Worm (Caenorhabditis elegans) whole organism, early embryonic: ENCODE results near the gene his-59.
A peak's percentile ranks its signal among the peaks of the same experiment; 100 is the strongest.

Experiments
- B0310.2 ChIP-seq: sonication (generic microtip); optimal IDR thresholded peaks from 2 replicates; lab custom pipeline; 2016; ENCODE audit warnings: mild to moderate bottlenecking, missing genetic modification characterization, missing compliant biosample characterization
- F13C5.2 ChIP-seq: sonication (generic microtip); optimal IDR thresholded peaks from 2 replicates; lab custom pipeline; 2017; ENCODE audit warnings: mild to moderate bottlenecking, missing genetic modification characterization, inconsistent platforms, missing compliant biosample characterization
- aly-1 ChIP-seq: sonication (generic microtip); optimal IDR thresholded peaks from 2 replicates; lab custom pipeline; 2016; ENCODE audit warnings: missing genetic modification characterization, missing compliant biosample characterization
- ama-1 ChIP-seq: fragments of 150-350 bp; optimal IDR thresholded peaks from 2 replicates; lab custom pipeline; 2014
- ceh-13 ChIP-seq: fragments of 200-800 bp; sonication (Bioruptor generic); optimal IDR thresholded peaks from 2 replicates; lab custom pipeline; 2018; ENCODE audit warnings: mild to moderate bottlenecking, missing genetic modification characterization, missing compliant biosample characterization
- ceh-36 ChIP-seq: sonication (generic microtip); optimal IDR thresholded peaks from 2 replicates; lab custom pipeline; 2016; ENCODE audit warnings: missing genetic modification characterization, inconsistent platforms, missing compliant biosample characterization
- ets-7 ChIP-seq: sonication (generic microtip); optimal IDR thresholded peaks from 2 replicates; lab custom pipeline; 2016; ENCODE audit warnings: missing genotype, missing genetic modification characterization, missing compliant biosample characterization
- flt-1 ChIP-seq: fragments of 200-800 bp; sonication (Bioruptor generic); IDR thresholded peaks from 2 replicates; pipeline ENCODE4 v1.3.6; 2022; ENCODE audit warnings: missing genetic modification characterization, missing compliant biosample characterization
- hmbx-1 ChIP-seq: sonication (generic microtip); optimal IDR thresholded peaks from 2 replicates; lab custom pipeline; 2016; ENCODE audit warnings: mild to moderate bottlenecking, missing genetic modification characterization, missing compliant biosample characterization
- hmg-4 ChIP-seq: fragments of 200-800 bp; sonication (Bioruptor generic); optimal IDR thresholded peaks from 2 replicates; lab custom pipeline; 2018; ENCODE audit warnings: mild to moderate bottlenecking, missing genetic modification characterization, missing compliant biosample characterization
- hnd-1 ChIP-seq: sonication (generic microtip); optimal IDR thresholded peaks from 2 replicates; lab custom pipeline; 2016; ENCODE audit warnings: missing genetic modification characterization, missing compliant biosample characterization
- pes-1 ChIP-seq: fragments of 200-800 bp; sonication (Bioruptor generic); IDR thresholded peaks from 2 replicates; pipeline ENCODE4 v1.3.6; 2022; ENCODE audit warnings: missing genetic modification reagents, missing genetic modification characterization, missing compliant biosample characterization
- scrt-1 ChIP-seq: fragments of 200-800 bp; sonication (Bioruptor generic); IDR thresholded peaks from 2 replicates; pipeline ENCODE4 v1.3.6; 2022; ENCODE audit warnings: missing genetic modification characterization, missing compliant biosample characterization
- sea-1 ChIP-seq: fragments of 200-800 bp; sonication (Bioruptor generic); conservative IDR thresholded peaks from 2 replicates; pipeline ENCODE4 v1.3.6; 2022; ENCODE audit warnings: missing genetic modification characterization, missing compliant biosample characterization
- tbx-11 ChIP-seq: fragments of 200-800 bp; sonication (Bioruptor generic); IDR thresholded peaks from 2 replicates; pipeline ENCODE4 v1.3.6; 2022; ENCODE audit warnings: missing genetic modification characterization, missing compliant biosample characterization
- tbx-37 ChIP-seq: fragments of 200-800 bp; sonication (Bioruptor generic); conservative IDR thresholded peaks from 2 replicates; pipeline ENCODE4 v1.3.6; 2022; ENCODE audit warnings: missing genetic modification reagents, missing genetic modification characterization, missing compliant biosample characterization
- tra-4 ChIP-seq: sonication (generic microtip); optimal IDR thresholded peaks from 2 replicates; lab custom pipeline; 2017; ENCODE audit warnings: missing genetic modification characterization, missing compliant biosample characterization

The his-59 gene

DNA sequence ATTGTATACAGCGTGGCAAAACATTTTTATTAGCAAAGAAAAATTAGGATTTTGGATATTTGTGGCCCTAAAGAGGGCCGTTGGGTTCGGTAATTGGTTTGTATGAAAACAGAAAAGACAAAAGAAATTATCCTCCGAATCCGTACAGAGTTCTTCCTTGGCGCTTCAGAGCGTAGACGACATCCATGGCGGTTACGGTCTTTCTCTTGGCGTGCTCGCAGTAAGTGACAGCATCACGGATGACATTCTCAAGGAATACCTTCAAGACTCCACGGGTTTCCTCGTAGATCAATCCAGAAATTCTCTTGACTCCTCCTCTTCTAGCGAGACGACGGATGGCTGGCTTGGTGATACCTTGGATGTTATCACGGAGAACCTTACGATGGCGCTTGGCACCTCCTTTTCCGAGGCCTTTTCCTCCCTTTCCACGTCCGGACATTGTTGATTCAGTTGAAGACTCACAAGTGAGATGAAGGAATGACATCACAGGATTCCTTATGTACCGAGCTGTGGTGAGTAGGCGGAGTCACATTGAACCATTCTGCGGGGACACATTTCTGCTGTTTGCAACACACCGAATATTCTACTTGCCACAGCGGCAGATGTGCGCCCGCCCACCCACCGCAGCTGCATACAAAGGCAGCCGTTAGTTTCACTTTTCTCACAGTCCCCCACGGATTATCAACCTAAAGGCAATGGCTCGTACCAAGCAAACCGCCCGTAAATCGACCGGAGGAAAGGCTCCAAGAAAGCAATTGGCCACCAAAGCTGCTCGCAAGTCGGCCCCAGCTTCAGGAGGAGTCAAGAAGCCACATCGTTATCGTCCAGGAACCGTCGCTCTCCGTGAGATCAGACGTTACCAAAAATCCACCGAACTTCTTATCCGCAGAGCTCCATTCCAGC, at the start of gene his-59, which contains the start of gene his-60:
Gene his-59 (plus strand): TSS at position 696 of the 903 bp plus-strand sequence.
Gene his-60 (minus strand): TSS at position 439 of the 903 bp plus-strand sequence.
- TF ChIP-seq tbx-11 (no peak; the same call in 1 of the 2 replicates), scrt-1 (GFP tag; lab: Robert Waterston, UW) (0 out of 2 replicates have a peak, but pooled peaks have one; percentile 45), ets-7 (tag; lab: Kevin White, UChicago) (no peak), tbx-37 (GFP tag; lab: Robert Waterston, UW) (no peak), F13C5.2 (tag; lab: Kevin White, UChicago) (peak; percentile 47), tra-4 (tag; lab: Kevin White, UChicago) (peak; percentile 76), ceh-13 (GFP tag; lab: Kevin White, UChicago) (peak; percentile 45), ama-1 (lab: Kevin White, UChicago) (peak; percentile 98), hmbx-1 (tag; lab: Kevin White, UChicago) (peak; percentile 70), B0310.2 (tag; lab: Kevin White, UChicago) (peak; percentile 67), flt-1 (peak; percentile 58), ceh-36 (peak; percentile 77), sea-1 (peak; percentile 79), aly-1 (peak; percentile 98), hmg-4 (GFP tag; lab: Kevin White, UChicago) (peak; percentile 56), hnd-1 (tag; lab: Kevin White, UChicago) (no peak), pes-1 (GFP tag; lab: Robert Waterston, UW) (peak; percentile 84)

DNA sequence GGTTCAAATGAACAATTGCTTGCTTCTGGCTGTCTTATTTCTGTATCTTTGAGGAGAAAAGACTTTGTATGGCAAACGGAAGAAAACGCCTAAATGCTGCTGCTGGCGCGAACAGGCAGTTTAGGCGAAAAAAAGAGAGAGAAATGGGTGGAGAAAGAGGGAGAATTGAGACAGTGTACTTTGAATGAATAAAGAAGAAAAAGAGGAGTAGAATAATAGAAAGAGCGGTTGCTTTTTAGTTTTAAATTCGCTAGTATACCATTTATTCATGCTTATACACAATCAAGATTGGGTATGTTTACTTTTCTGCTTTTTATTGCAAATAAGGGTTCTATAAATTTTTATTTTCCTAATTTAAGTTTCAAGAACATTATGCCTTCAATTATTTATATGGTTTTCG, 48.7 kb upstream of the his-59 start:
- TF ChIP-seq ama-1 (lab: Kevin White, UChicago) = no peak
- TF ChIP-seq ceh-13 (GFP tag; lab: Kevin White, UChicago) = no peak
- TF ChIP-seq F13C5.2 (tag; lab: Kevin White, UChicago) = no peak
- no peak for TF ChIP-seq hnd-1 (tag; lab: Kevin White, UChicago)
- TF ChIP-seq hmbx-1 (tag; lab: Kevin White, UChicago) = no peak
- TF ChIP-seq tra-4 (tag; lab: Kevin White, UChicago) = no peak
- no peak for TF ChIP-seq ets-7 (tag; lab: Kevin White, UChicago)
- no peak for TF ChIP-seq sea-1
- no peak for TF ChIP-seq aly-1
- no peak for TF ChIP-seq tbx-11

DNA sequence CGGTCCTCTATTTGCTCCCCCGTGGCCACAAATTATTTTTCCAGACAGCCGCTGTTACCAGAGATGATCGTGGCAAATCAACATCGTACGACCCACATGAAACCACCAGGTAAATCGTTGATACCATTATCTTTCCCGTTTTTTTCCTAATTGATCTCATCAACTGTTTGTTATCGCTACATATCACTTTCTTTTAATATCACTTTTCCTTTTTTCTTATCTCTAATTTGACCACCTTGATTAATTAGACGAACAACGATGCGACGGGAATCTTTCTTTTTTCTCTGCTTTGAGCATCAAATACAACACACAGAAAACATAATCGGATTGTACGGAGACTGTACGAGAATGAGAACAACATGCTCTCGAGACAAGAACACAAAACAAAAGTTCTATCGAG, 47.8 kb upstream of the his-59 start:
- TF ChIP-seq ama-1 (lab: Kevin White, UChicago) (no peak), flt-1 (no peak), B0310.2 (tag; lab: Kevin White, UChicago) (no peak), pes-1 (GFP tag; lab: Robert Waterston, UW) (no peak), ceh-13 (GFP tag; lab: Kevin White, UChicago) (no peak), aly-1 (no peak), tbx-11 (no peak), scrt-1 (GFP tag; lab: Robert Waterston, UW) (no peak), hnd-1 (tag; lab: Kevin White, UChicago) (no peak), ceh-36 (no peak), sea-1 (no peak)

DNA sequence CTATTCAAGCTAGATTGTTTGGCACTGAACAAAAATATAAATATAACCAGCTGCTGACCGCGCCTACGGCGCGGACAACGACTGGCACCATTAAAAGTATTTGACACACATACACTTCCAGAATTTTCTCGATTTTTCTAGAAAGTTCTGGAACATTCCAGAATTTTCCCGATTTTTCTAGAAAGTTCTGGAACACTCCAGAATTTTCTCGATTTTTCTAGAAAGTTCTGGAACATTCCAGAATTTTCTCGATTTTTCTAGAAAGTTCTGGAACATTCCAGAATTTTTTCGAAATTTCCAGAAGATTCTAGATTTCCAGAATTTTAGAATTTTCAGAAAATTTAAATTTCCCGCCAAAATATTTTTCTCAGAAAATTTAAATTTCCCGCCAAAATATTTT, 47.1 kb upstream of the his-59 start:
- TF ChIP-seq flt-1 (peak; percentile 33; the same call in 1 of the 2 replicates), pes-1 (GFP tag; lab: Robert Waterston, UW) (peak; percentile 53)

DNA sequence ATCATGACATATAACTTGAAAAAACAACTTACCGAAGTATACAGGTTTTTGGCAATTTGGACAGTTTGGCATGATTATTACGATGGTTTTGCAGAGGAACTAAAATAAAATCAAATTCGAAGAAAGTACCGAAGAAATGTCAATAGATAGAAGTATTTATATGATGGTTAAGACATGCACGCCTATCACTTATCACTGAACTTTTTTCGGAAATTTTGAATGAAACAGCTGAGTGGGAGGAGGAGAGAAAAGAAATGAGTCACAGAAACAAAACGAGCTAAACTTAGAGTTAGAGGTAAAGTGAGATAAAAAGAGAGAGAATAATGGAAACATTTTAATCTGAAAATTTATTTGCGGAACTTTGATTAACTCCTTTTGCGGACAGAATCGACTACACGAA, 42.8 kb upstream of the his-59 start, which contains the start of gene valv-1:
Gene valv-1 (minus strand): TSS at position 101 of the 400 bp plus-strand sequence.
- TF ChIP-seq aly-1 (no peak), B0310.2 (tag; lab: Kevin White, UChicago) (no peak), F13C5.2 (tag; lab: Kevin White, UChicago) (no peak), sea-1 (no peak), ets-7 (tag; lab: Kevin White, UChicago) (no peak), hmbx-1 (tag; lab: Kevin White, UChicago) (no peak), tbx-11 (no peak), tra-4 (tag; lab: Kevin White, UChicago) (no peak), pes-1 (GFP tag; lab: Robert Waterston, UW) (no peak), ceh-13 (GFP tag; lab: Kevin White, UChicago) (no peak), ama-1 (lab: Kevin White, UChicago) (no peak), flt-1 (no peak), scrt-1 (GFP tag; lab: Robert Waterston, UW) (no peak)

DNA sequence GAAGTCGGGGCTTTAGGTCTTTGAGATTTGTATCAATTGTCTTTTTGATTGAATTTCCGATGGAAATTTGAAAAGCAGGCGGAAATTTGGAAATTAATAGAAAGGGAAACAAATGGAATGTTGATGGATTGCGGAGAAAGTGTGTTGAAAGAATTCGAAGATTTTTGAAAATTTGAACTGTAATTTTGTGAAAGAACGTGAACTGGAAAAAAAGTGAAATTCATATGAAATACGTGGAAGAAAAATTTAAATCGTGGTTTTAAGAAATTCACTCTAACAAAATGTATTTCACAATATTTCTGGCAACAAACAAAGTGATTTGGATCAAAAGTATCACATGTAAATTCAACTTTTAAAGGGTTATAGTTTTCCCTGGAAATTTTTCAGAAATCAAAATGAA, 42.1 kb upstream of the his-59 start, which contains the start of gene B0496.1:
Gene B0496.1 (plus strand): TSS at position 301 of the 400 bp plus-strand sequence.
- TF ChIP-seq F13C5.2 (tag; lab: Kevin White, UChicago) (no peak), tbx-37 (GFP tag; lab: Robert Waterston, UW) (no peak), ceh-36 (no peak), ets-7 (tag; lab: Kevin White, UChicago) (no peak), aly-1 (no peak), scrt-1 (GFP tag; lab: Robert Waterston, UW) (no peak), hmbx-1 (tag; lab: Kevin White, UChicago) (no peak), pes-1 (GFP tag; lab: Robert Waterston, UW) (no peak), hmg-4 (GFP tag; lab: Kevin White, UChicago) (no peak), B0310.2 (tag; lab: Kevin White, UChicago) (no peak), tbx-11 (no peak), ceh-13 (GFP tag; lab: Kevin White, UChicago) (no peak), tra-4 (tag; lab: Kevin White, UChicago) (no peak), sea-1 (no peak), ama-1 (lab: Kevin White, UChicago) (no peak), hnd-1 (tag; lab: Kevin White, UChicago) (no peak), flt-1 (no peak)

DNA sequence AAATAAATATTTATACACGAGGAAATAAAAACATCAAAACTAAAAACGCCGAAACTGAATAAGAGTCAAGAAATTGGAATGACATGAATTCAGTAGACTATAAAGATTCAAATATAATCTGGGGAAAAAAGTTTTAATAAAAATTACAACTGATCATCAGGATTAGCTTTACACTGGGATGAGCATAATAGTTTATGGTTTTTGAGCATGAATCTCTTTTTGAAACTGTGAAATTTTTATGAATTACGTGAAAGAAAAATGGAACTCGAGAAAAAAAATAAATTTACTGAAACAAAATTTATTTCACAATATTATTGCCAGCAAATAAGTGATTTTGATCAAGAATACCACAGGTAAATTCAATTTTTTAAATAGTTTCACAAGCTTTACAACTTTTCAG, 40.5 kb upstream of the his-59 start, which contains the start of gene B0496.2:
Gene B0496.2 (plus strand): TSS at position 301 of the 400 bp plus-strand sequence.
- TF ChIP-seq aly-1 (no peak), B0310.2 (tag; lab: Kevin White, UChicago) (no peak), hmg-4 (GFP tag; lab: Kevin White, UChicago) (no peak), ama-1 (lab: Kevin White, UChicago) (no peak), tbx-37 (GFP tag; lab: Robert Waterston, UW) (no peak), ceh-36 (no peak), hnd-1 (tag; lab: Kevin White, UChicago) (no peak), scrt-1 (GFP tag; lab: Robert Waterston, UW) (no peak), hmbx-1 (tag; lab: Kevin White, UChicago) (no peak), F13C5.2 (tag; lab: Kevin White, UChicago) (no peak), pes-1 (GFP tag; lab: Robert Waterston, UW) (no peak), ets-7 (tag; lab: Kevin White, UChicago) (no peak)
